Fruit fly (Drosophila melanogaster) whole organism, wandering third instar larva: ENCODE data around the gene CG10616.

Experiments
- Dfd ChIP-seq: fragments of >200 bp; optimal IDR thresholded peaks from 2 replicates; lab custom pipeline; 2017; ENCODE audit warnings: missing biosample characterization, missing genetic modification characterization
- fru ChIP-seq: fragments of 200-800 bp; sonication (Bioruptor generic); optimal IDR thresholded peaks from 3 replicates; lab custom pipeline; 2016; ENCODE audit warnings: missing biosample characterization, mild to moderate bottlenecking, missing genetic modification characterization
- h ChIP-seq: fragments of 200-800 bp; sonication (Bioruptor generic); optimal IDR thresholded peaks from 3 replicates; lab custom pipeline; 2016; ENCODE audit warnings: missing biosample characterization, mild to moderate bottlenecking, missing genetic modification characterization
- psq ChIP-seq: fragments of 200-800 bp; sonication (Bioruptor generic); optimal IDR thresholded peaks from 3 replicates; lab custom pipeline; 2017; ENCODE audit warnings: missing biosample characterization, mild to moderate bottlenecking, missing genetic modification characterization, moderate library complexity

dm6 chr3L:12447501-12447900 is 24.0 kb upstream of the CG10616 start:
- TF ChIP-seq Dfd (GFP tag; lab: Kevin White, UChicago): no peak
- no peak for TF ChIP-seq h (GFP tag; lab: Kevin White, UChicago)
- TF ChIP-seq psq (GFP tag; lab: Kevin White, UChicago): no peak
- no peak for TF ChIP-seq fru (GFP tag; lab: Kevin White, UChicago)
